Fruit fly (Drosophila melanogaster) whole organism, embryonic: ENCODE results near the gene HDAC4.

ENCODE experiments used
- BtbVII ChIP-seq: fragments of 200-800 bp; sonication (Bioruptor generic); optimal IDR thresholded peaks from 3 replicates; lab custom pipeline; 2017; ENCODE audit warnings: missing biosample characterization, mild to moderate bottlenecking, missing genetic modification characterization
- CG10267 ChIP-seq: fragments of 200-800 bp; sonication (Bioruptor generic); optimal IDR thresholded peaks from 2 replicates; lab custom pipeline; 2018; ENCODE audit warnings: missing biosample characterization, mild to moderate bottlenecking, missing genetic modification characterization, moderate library complexity
- CG12769 ChIP-seq: fragments of 200-800 bp; sonication (Bioruptor generic); optimal IDR thresholded peaks from 2 replicates; lab custom pipeline; 2019; ENCODE audit warnings: missing biosample characterization, mild to moderate bottlenecking, missing genetic modification characterization, moderate library complexity
- CG13775 ChIP-seq: fragments of 200-800 bp; sonication (Bioruptor generic); optimal IDR thresholded peaks from 3 replicates; lab custom pipeline; 2017; ENCODE audit warnings: missing biosample characterization, mild to moderate bottlenecking, missing genetic modification characterization
- CG13894 ChIP-seq: fragments of 200-800 bp; sonication (Bioruptor generic); optimal IDR thresholded peaks from 3 replicates; lab custom pipeline; 2018; ENCODE audit warnings: missing biosample characterization, mild to moderate bottlenecking, missing genetic modification characterization, moderate library complexity
- CG14050 ChIP-seq: fragments of 200-800 bp; sonication (Bioruptor generic); IDR thresholded peaks from 3 replicates; pipeline ENCODE4 v1.3.6; 2022; ENCODE audit warnings: missing biosample characterization, missing genetic modification characterization
- CG15011 ChIP-seq: fragments of 200-800 bp; sonication (Bioruptor generic); optimal IDR thresholded peaks from 3 replicates; lab custom pipeline; 2018; ENCODE audit warnings: missing biosample characterization, mild to moderate bottlenecking, missing genetic modification characterization
- CG15514 ChIP-seq: fragments of 200-800 bp; sonication (Bioruptor generic); optimal IDR thresholded peaks from 3 replicates; lab custom pipeline; 2017; ENCODE audit warnings: missing biosample characterization, missing genetic modification characterization, mild to moderate bottlenecking, moderate library complexity, missing genetic modification reagents
- CG15601 ChIP-seq: fragments of 200-800 bp; sonication (Bioruptor generic); optimal IDR thresholded peaks from 3 replicates; lab custom pipeline; 2019; ENCODE audit warnings: missing biosample characterization, mild to moderate bottlenecking, missing genetic modification characterization, moderate library complexity
- CG1647 ChIP-seq: fragments of 200-800 bp; sonication (Bioruptor generic); optimal IDR thresholded peaks from 3 replicates; lab custom pipeline; 2016; ENCODE audit warnings: missing biosample characterization, missing genetic modification characterization
- CG2116 ChIP-seq: fragments of 200-800 bp; sonication (Bioruptor generic); optimal IDR thresholded peaks from 3 replicates; lab custom pipeline; 2018; ENCODE audit warnings: missing biosample characterization, mild to moderate bottlenecking, missing genetic modification characterization
- CG31388 ChIP-seq: fragments of 200-800 bp; sonication (Bioruptor generic); optimal IDR thresholded peaks from 2 replicates; lab custom pipeline; 2016; ENCODE audit warnings: missing biosample characterization, missing genetic modification characterization
- CG4328 ChIP-seq: fragments of 200-800 bp; sonication (Bioruptor generic); optimal IDR thresholded peaks from 3 replicates; lab custom pipeline; 2017; ENCODE audit warnings: missing biosample characterization, missing genetic modification reagents, missing genetic modification characterization
- CG4360 ChIP-seq: fragments of 200-800 bp; sonication (Bioruptor generic); IDR thresholded peaks from 2 replicates; pipeline ENCODE4 v1.3.6; 2022; ENCODE audit warnings: missing biosample characterization, missing genetic modification characterization
- CG5180 ChIP-seq: fragments of 200-800 bp; sonication (Bioruptor generic); optimal IDR thresholded peaks from 3 replicates; lab custom pipeline; 2017; ENCODE audit warnings: missing biosample characterization, missing genetic modification characterization, mild to moderate bottlenecking, moderate library complexity, missing genetic modification reagents
- CG6689 ChIP-seq: fragments of 200-800 bp; sonication (Bioruptor generic); IDR thresholded peaks from 2 replicates; pipeline ENCODE4 v1.3.6; 2022; ENCODE audit warnings: missing biosample characterization, missing genetic modification characterization
- CG8089 ChIP-seq: fragments of 200-800 bp; sonication (Bioruptor generic); optimal IDR thresholded peaks from 3 replicates; lab custom pipeline; 2016; ENCODE audit warnings: missing biosample characterization, missing genetic modification characterization
- CG8388 ChIP-seq: fragments of 200-800 bp; sonication (Bioruptor generic); optimal IDR thresholded peaks from 2 replicates; lab custom pipeline; 2019; ENCODE audit warnings: missing biosample characterization, mild to moderate bottlenecking, missing genetic modification characterization, moderate library complexity
- CG8944 ChIP-seq: fragments of 200-800 bp; sonication (Bioruptor generic); optimal IDR thresholded peaks from 3 replicates; lab custom pipeline; 2016; ENCODE audit warnings: missing biosample characterization, missing genetic modification characterization
- CG9215 ChIP-seq: fragments of 200-800 bp; sonication (Bioruptor generic); IDR thresholded peaks from 2 replicates; pipeline ENCODE4 v1.3.6; 2022; ENCODE audit warnings: missing biosample characterization, missing genetic modification characterization
- CG9797 ChIP-seq: fragments of 200-800 bp; sonication (Bioruptor generic); optimal IDR thresholded peaks from 3 replicates; lab custom pipeline; 2018; ENCODE audit warnings: missing biosample characterization, mild to moderate bottlenecking, missing genetic modification characterization
- CoRest ChIP-seq: fragments of 200-800 bp; sonication (Bioruptor generic); optimal IDR thresholded peaks from 3 replicates; lab custom pipeline; 2018; ENCODE audit warnings: missing biosample characterization, mild to moderate bottlenecking, missing genetic modification characterization, moderate library complexity
- Dfd ChIP-seq, 2 experiments: fragments of >200 bp; optimal IDR thresholded peaks; 2 replicates each; lab custom pipeline; 2017; ENCODE audit warnings: missing biosample characterization in 2 of 2, missing genetic modification characterization in 2 of 2
- Dp ChIP-seq: fragments of 200-800 bp; sonication (Bioruptor generic); optimal IDR thresholded peaks from 2 replicates; lab custom pipeline; 2018; ENCODE audit warnings: missing biosample characterization, mild to moderate bottlenecking, missing genetic modification characterization, moderate library complexity
- Drgx ChIP-seq: fragments of 200-800 bp; sonication (Bioruptor generic); IDR thresholded peaks from 2 replicates; pipeline ENCODE4 v1.3.6; 2022; ENCODE audit warnings: missing biosample characterization, missing genetic modification characterization
- Meics ChIP-seq: fragments of 200-800 bp; sonication (Bioruptor generic); optimal IDR thresholded peaks from 2 replicates; lab custom pipeline; 2017; ENCODE audit warnings: missing biosample characterization, mild to moderate bottlenecking, missing genetic modification characterization
- Mes4 ChIP-seq: fragments of 200-800 bp; sonication (Bioruptor generic); optimal IDR thresholded peaks from 2 replicates; lab custom pipeline; 2016; ENCODE audit warnings: missing biosample characterization, missing genetic modification characterization
- NC2α ChIP-seq: fragments of 200-800 bp; sonication (Bioruptor generic); optimal IDR thresholded peaks from 2 replicates; lab custom pipeline; 2016; ENCODE audit warnings: missing biosample characterization, missing genetic modification characterization
- Optix ChIP-seq: fragments of 200-800 bp; sonication (Bioruptor generic); IDR thresholded peaks from 3 replicates; pipeline ENCODE4 v1.3.6; 2022; ENCODE audit warnings: missing biosample characterization, missing genetic modification characterization
- Ptx1 ChIP-seq: fragments of 200-800 bp; sonication (Bioruptor generic); IDR thresholded peaks from 2 replicates; pipeline ENCODE4 v1.3.6; 2022; ENCODE audit warnings: missing biosample characterization, missing genetic modification characterization
- Usf ChIP-seq: fragments of 200-800 bp; sonication (Bioruptor generic); optimal IDR thresholded peaks from 2 replicates; lab custom pipeline; 2017; ENCODE audit warnings: missing genotype, missing biosample characterization, missing genetic modification characterization
- Vsx1 ChIP-seq: fragments of 200-800 bp; sonication (Bioruptor generic); optimal IDR thresholded peaks from 2 replicates; lab custom pipeline; 2017; ENCODE audit warnings: missing biosample characterization, mild to moderate bottlenecking, missing genetic modification characterization, missing genetic modification reagents
- al ChIP-seq: fragments of 200-800 bp; sonication (Bioruptor generic); IDR thresholded peaks from 2 replicates; pipeline ENCODE4 v1.3.6; 2022; ENCODE audit warnings: missing biosample characterization, missing genetic modification characterization
- ara ChIP-seq: fragments of 200-800 bp; sonication (Bioruptor generic); IDR thresholded peaks from 2 replicates; pipeline ENCODE4 v1.3.6; 2022; ENCODE audit warnings: missing biosample characterization, missing genetic modification characterization
- ash1 ChIP-seq: fragments of 200-800 bp; sonication (Bioruptor generic); optimal IDR thresholded peaks from 2 replicates; lab custom pipeline; 2018; ENCODE audit warnings: missing biosample characterization, mild to moderate bottlenecking, missing genetic modification characterization
- az2 ChIP-seq: fragments of 200-800 bp; sonication (Bioruptor generic); optimal IDR thresholded peaks from 3 replicates; lab custom pipeline; 2016; ENCODE audit warnings: missing biosample characterization, missing genetic modification characterization
- exex ChIP-seq: fragments of 200-800 bp; sonication (Bioruptor generic); optimal IDR thresholded peaks from 4 replicates; lab custom pipeline; 2018; ENCODE audit warnings: missing biosample characterization, mild to moderate bottlenecking, missing genetic modification characterization, moderate library complexity
- gem ChIP-seq: fragments of 200-800 bp; sonication (Bioruptor generic); optimal IDR thresholded peaks from 2 replicates; lab custom pipeline; 2019; ENCODE audit warnings: missing biosample characterization, mild to moderate bottlenecking, missing genetic modification characterization, moderate library complexity
- grn ChIP-seq: fragments of 200-800 bp; sonication (Bioruptor generic); optimal IDR thresholded peaks from 3 replicates; lab custom pipeline; 2017; ENCODE audit warnings: missing biosample characterization, missing genetic modification characterization
- jigr1 ChIP-seq: fragments of 200-800 bp; sonication (Bioruptor generic); IDR thresholded peaks from 3 replicates; pipeline ENCODE4 v1.3.6; 2022; ENCODE audit warnings: missing biosample characterization, missing genetic modification characterization
- kay ChIP-seq: fragments of 200-800 bp; sonication (Bioruptor generic); optimal IDR thresholded peaks from 2 replicates; lab custom pipeline; 2016; ENCODE audit warnings: missing biosample characterization, missing genetic modification characterization
- lab ChIP-seq: fragments of 200-800 bp; sonication (Bioruptor generic); optimal IDR thresholded peaks from 3 replicates; lab custom pipeline; 2017; ENCODE audit warnings: missing biosample characterization, missing genetic modification characterization, mild to moderate bottlenecking, moderate library complexity, missing genetic modification reagents
- nerfin-1 ChIP-seq: fragments of 200-800 bp; sonication (Bioruptor generic); optimal IDR thresholded peaks from 3 replicates; lab custom pipeline; 2019; ENCODE audit warnings: missing biosample characterization, mild to moderate bottlenecking, missing genetic modification characterization, moderate library complexity
- onecut ChIP-seq: fragments of 200-800 bp; sonication (Bioruptor generic); IDR thresholded peaks from 2 replicates; pipeline ENCODE4 v1.3.6; 2022; ENCODE audit warnings: missing biosample characterization, missing genetic modification characterization
- sc ChIP-seq, 3 experiments: fragments of >200 bp in 2 of 3; fragments of 200-800 bp in 1 of 3; sonication (Bioruptor generic) in 1 of 3; optimal IDR thresholded peaks; 2 replicates in 2 of 3; 3 replicates in 1 of 3; lab custom pipeline; 2017; ENCODE audit warnings: mild to moderate bottlenecking in 1 of 3, missing biosample characterization in 1 of 3, missing genetic modification characterization in 1 of 3, missing genetic modification reagents in 1 of 3
- sd ChIP-seq: fragments of 200-800 bp; sonication (Bioruptor generic); optimal IDR thresholded peaks from 3 replicates; lab custom pipeline; 2018; ENCODE audit warnings: missing biosample characterization, mild to moderate bottlenecking, missing genetic modification characterization, moderate library complexity
- stwl ChIP-seq: fragments of 200-800 bp; sonication (Bioruptor generic); optimal IDR thresholded peaks from 3 replicates; lab custom pipeline; 2018; ENCODE audit warnings: missing biosample characterization, mild to moderate bottlenecking, missing genetic modification characterization, moderate library complexity
- zen2 ChIP-seq: fragments of 200-800 bp; sonication (Bioruptor generic); IDR thresholded peaks from 3 replicates; pipeline ENCODE4 v1.3.6; 2022; ENCODE audit warnings: missing biosample characterization, missing genetic modification characterization; ENCODE audit not compliant: partially characterized antibody
- zfh1 ChIP-seq: fragments of 200-800 bp; sonication (Bioruptor generic); IDR thresholded peaks from 3 replicates; pipeline ENCODE4 v1.3.6; 2022; ENCODE audit warnings: missing biosample characterization, missing genetic modification characterization

The HDAC4 gene

dm6 chrX:13285001-13285748 is at the start of gene HDAC4, which contains the start of gene CG15743:
Gene HDAC4, minus strand, starts transcription at chrX:13285632.
Gene CG15743, plus strand, starts transcription at chrX:13285707.
- 0 out of 3 replicates have a peak, but pooled peaks have one; percentile 39 for TF ChIP-seq zfh1
- TF ChIP-seq CG8388 = no peak
- TF ChIP-seq CG12769 (tag; lab: Kevin White, UChicago) = no peak
- TF ChIP-seq CG2116 (GFP tag; lab: Kevin White, UChicago) = peak; percentile 78
- TF ChIP-seq CG15601 = no peak
- peak; percentile 12 for TF ChIP-seq CoRest (tag; lab: Kevin White, UChicago)
- no peak for TF ChIP-seq kay (GFP tag; lab: Kevin White, UChicago)
- no peak for TF ChIP-seq lab
- TF ChIP-seq grn (GFP tag; lab: Kevin White, UChicago) = no peak
- no peak for TF ChIP-seq az2 (GFP tag; lab: Kevin White, UChicago)
- no peak for TF ChIP-seq Optix (GFP tag; lab: Robert Waterston, UW)
- TF ChIP-seq Ptx1 (GFP tag; lab: Robert Waterston, UW) = no peak
- TF ChIP-seq al (GFP tag; lab: Robert Waterston, UW) = no peak
- TF ChIP-seq BtbVII (GFP tag; lab: Kevin White, UChicago) = no peak
- no peak for TF ChIP-seq Meics (GFP tag; lab: Kevin White, UChicago)
- TF ChIP-seq Dp (GFP tag; lab: Kevin White, UChicago) = peak; percentile 15
- no peak for TF ChIP-seq NC2α (GFP tag; lab: Kevin White, UChicago)
- no peak for TF ChIP-seq CG6689 (GFP tag; lab: Robert Waterston, UW)
- TF ChIP-seq ara (GFP tag; lab: Robert Waterston, UW) = no peak
- TF ChIP-seq jigr1 (GFP tag; lab: Robert Waterston, UW) = no peak
- no peak for TF ChIP-seq ash1 (GFP tag; lab: Kevin White, UChicago)
- no peak for TF ChIP-seq Dfd (GFP tag; optimal IDR thresholded peaks at IDR 0.05; lab: Kevin White, UChicago)
- TF ChIP-seq CG9797 = peak; percentile 11
- no peak for TF ChIP-seq Vsx1 (GFP tag; lab: Kevin White, UChicago)
- TF ChIP-seq CG5180 (GFP tag; lab: Kevin White, UChicago) = no peak
- TF ChIP-seq gem (tag; lab: Kevin White, UChicago) = no peak
- no peak for TF ChIP-seq exex (tag; lab: Kevin White, UChicago)
- TF ChIP-seq onecut (GFP tag; lab: Robert Waterston, UW) = no peak
- TF ChIP-seq nerfin-1 (tag; lab: Kevin White, UChicago) = peak; percentile 18
- no peak for TF ChIP-seq sc (optimal IDR thresholded peaks at IDR 0.05; lab: Kevin White, UChicago)
- no peak for TF ChIP-seq sc (GFP tag; optimal IDR thresholded peaks at IDR 0.05; lab: Kevin White, UChicago)
- no peak for TF ChIP-seq CG9215 (GFP tag; lab: Robert Waterston, UW)
- no peak for TF ChIP-seq CG14050
- peak; percentile 12 for TF ChIP-seq stwl (tag; lab: Kevin White, UChicago)
- no peak for TF ChIP-seq CG1647 (GFP tag; lab: Kevin White, UChicago)
- no peak for TF ChIP-seq Drgx (GFP tag; lab: Robert Waterston, UW)
- TF ChIP-seq CG13775 (GFP tag; lab: Kevin White, UChicago) = no peak
- no peak for TF ChIP-seq Usf
- peak; percentile 22 for TF ChIP-seq CG13894
- TF ChIP-seq CG15514 (GFP tag; lab: Kevin White, UChicago) = no peak
- peak; percentile 81; the same call in 2 of the 3 replicates for TF ChIP-seq zen2 (GFP tag; lab: Robert Waterston, UW)
- TF ChIP-seq sd (tag; lab: Kevin White, UChicago) = peak; percentile 8
- TF ChIP-seq CG15011 = no peak
- no peak for TF ChIP-seq CG4328 (GFP tag; lab: Kevin White, UChicago)
- TF ChIP-seq CG31388 (GFP tag; lab: Kevin White, UChicago) = no peak
- no peak for TF ChIP-seq Mes4
- no peak for TF ChIP-seq CG8089 (GFP tag; lab: Kevin White, UChicago)
- TF ChIP-seq CG10267 (tag; lab: Kevin White, UChicago) = peak; percentile 34
- TF ChIP-seq CG8944 (GFP tag; lab: Kevin White, UChicago) = no peak
- TF ChIP-seq CG4360 (GFP tag; lab: Robert Waterston, UW) = peak; percentile 61
